Fruit fly (Drosophila melanogaster) S2 (cell line): Measurements from ENCODE around the gene CG7329.

Experiments
- CG8478 ChIP-seq: fragments of >200 bp; optimal IDR thresholded peaks from 2 replicates; lab custom pipeline; 2018
- CTCF ChIP-seq, 2 experiments: fragments of >200 bp; optimal IDR thresholded peaks; 2 replicates each; lab custom pipeline; 2018

dm6 chr2L:10615889-10616288 is 22.4 kb downstream of the CG7329 start:
- TF ChIP-seq CG8478 (lab: Kevin White, UChicago) (no peak), CTCF (optimal IDR thresholded peaks at IDR 0.05; lab: Kevin White, UChicago) (no peak)
